Worm (Caenorhabditis elegans): Measurements from ENCODE around the gene E02H4.8.

ce11 chrX:14247436-14248103 is 15.8 kb downstream of the E02H4.8 start, which contains the start of gene K04C1.5:
- TF ChIP-seq aly-2 (tag; optimal IDR thresholded peaks at IDR 0.05) (no peak), nhr-77 (tag; optimal IDR thresholded peaks at IDR 0.05) (no peak), mdl-1 (tag; optimal IDR thresholded peaks at IDR 0.05) (no peak)

Measured in whole organism, L2 larva.